Worm (Caenorhabditis elegans): ENCODE measurements around the gene K02E7.7.

Gene K02E7.7

ce11 chrII:1103484-1104100, 48.8 kb downstream of the K02E7.7 start:
- TF ChIP-seq W03F9.2 (tag; optimal IDR thresholded peaks at IDR 0.05) = no peak
- no peak for TF ChIP-seq him-1 (tag; optimal IDR thresholded peaks at IDR 0.05)
- no peak for TF ChIP-seq dao-5 (tag; optimal IDR thresholded peaks at IDR 0.05)

ce11 chrII:1104409-1104808, 49.6 kb downstream of the K02E7.7 start, which contains the start of gene T13B5.9:
TSS of gene T13B5.9 (minus strand) at chrII:1104509.
- no peak for TF ChIP-seq him-1 (tag; optimal IDR thresholded peaks at IDR 0.05)
- TF ChIP-seq dao-5 (tag; optimal IDR thresholded peaks at IDR 0.05) = no peak
- no peak for TF ChIP-seq W03F9.2 (tag; optimal IDR thresholded peaks at IDR 0.05)

ce11 chrII:1105291-1105690, 50.5 kb downstream of the K02E7.7 start:
- no peak for TF ChIP-seq W03F9.2 (tag; optimal IDR thresholded peaks at IDR 0.05)
- TF ChIP-seq him-1 (tag; optimal IDR thresholded peaks at IDR 0.05) = no peak
- TF ChIP-seq dao-5 (tag; optimal IDR thresholded peaks at IDR 0.05) = no peak
